Fruit fly (Drosophila melanogaster) whole organism, adult: ENCODE data around the gene eIF2Bepsilon.

Experiments used
- CG11617 ChIP-seq: fragments of 200-800 bp; sonication (Bioruptor generic); optimal IDR thresholded peaks from 2 replicates; lab custom pipeline; 2017; ENCODE audit warnings: mild to moderate bottlenecking, missing biosample characterization, missing genetic modification reagents, missing genetic modification characterization
- CG12768 ChIP-seq: fragments of 200-800 bp; sonication (Bioruptor generic); optimal IDR thresholded peaks from 2 replicates; lab custom pipeline; 2017; ENCODE audit warnings: missing biosample characterization, missing genetic modification characterization, mild to moderate bottlenecking, moderate library complexity, missing genetic modification reagents
- CG14711 ChIP-seq: fragments of 200-800 bp; sonication (Bioruptor generic); optimal IDR thresholded peaks from 2 replicates; lab custom pipeline; 2018; ENCODE audit warnings: missing biosample characterization, mild to moderate bottlenecking, missing genetic modification characterization, moderate library complexity
- CG1620 ChIP-seq: fragments of 200-800 bp; sonication (Bioruptor generic); optimal IDR thresholded peaks from 2 replicates; lab custom pipeline; 2016; ENCODE audit warnings: missing biosample characterization, missing genetic modification characterization
- CG33017 ChIP-seq: fragments of 200-800 bp; sonication (Bioruptor generic); optimal IDR thresholded peaks from 2 replicates; lab custom pipeline; 2018; ENCODE audit warnings: missing biosample characterization, mild to moderate bottlenecking, missing genetic modification characterization, moderate library complexity
- CG5204 ChIP-seq: fragments of 200-800 bp; sonication (Bioruptor generic); optimal IDR thresholded peaks from 2 replicates; lab custom pipeline; 2016; ENCODE audit warnings: missing biosample characterization, missing genetic modification characterization
- CG7045 ChIP-seq: fragments of 200-800 bp; sonication (Bioruptor generic); optimal IDR thresholded peaks from 2 replicates; lab custom pipeline; 2017; ENCODE audit warnings: missing biosample characterization, mild to moderate bottlenecking, missing genetic modification characterization
- CG7101 ChIP-seq: fragments of 200-800 bp; sonication (Bioruptor generic); optimal IDR thresholded peaks from 2 replicates; lab custom pipeline; 2018; ENCODE audit warnings: missing biosample characterization, mild to moderate bottlenecking, missing genetic modification characterization, moderate library complexity
- Clk ChIP-seq: fragments of 200-800 bp; sonication (Bioruptor generic); optimal IDR thresholded peaks from 2 replicates; lab custom pipeline; 2017; ENCODE audit warnings: missing biosample characterization, missing genetic modification characterization
- Crg-1 ChIP-seq: fragments of 200-800 bp; sonication (Bioruptor generic); optimal IDR thresholded peaks from 2 replicates; lab custom pipeline; 2016; ENCODE audit warnings: missing biosample characterization, missing genetic modification characterization
- Hr96 ChIP-seq: fragments of 200-800 bp; sonication (Bioruptor generic); optimal IDR thresholded peaks from 2 replicates; lab custom pipeline; 2016; ENCODE audit warnings: missing biosample characterization, missing genetic modification characterization
- Mnt ChIP-seq: fragments of 200-800 bp; sonication (Bioruptor generic); optimal IDR thresholded peaks from 2 replicates; lab custom pipeline; 2016; ENCODE audit warnings: missing biosample characterization, mild to moderate bottlenecking, missing genetic modification characterization
- bab1 ChIP-seq: fragments of 200-800 bp; sonication (Bioruptor generic); optimal IDR thresholded peaks from 3 replicates; lab custom pipeline; 2019; ENCODE audit warnings: missing biosample characterization, mild to moderate bottlenecking, missing genetic modification characterization, moderate library complexity
- cic ChIP-seq: fragments of 200-800 bp; sonication (Bioruptor generic); optimal IDR thresholded peaks from 2 replicates; lab custom pipeline; 2017; ENCODE audit warnings: missing biosample characterization, mild to moderate bottlenecking, missing genetic modification characterization, moderate library complexity
- cnc ChIP-seq, 2 experiments: fragments of >200 bp; optimal IDR thresholded peaks; 2 replicates each; lab custom pipeline; 2017
- kay ChIP-seq: fragments of 200-800 bp; sonication (Bioruptor generic); peaks from one replicate; lab custom pipeline; 2016; ENCODE audit warnings: missing biosample characterization, missing genetic modification characterization, borderline replicate concordance
- ovo ChIP-seq: fragments of 200-800 bp; sonication (Bioruptor generic); optimal IDR thresholded peaks from 2 replicates; lab custom pipeline; 2016; ENCODE audit warnings: missing biosample characterization, missing genetic modification characterization
- pad ChIP-seq: fragments of 200-800 bp; sonication (Bioruptor generic); optimal IDR thresholded peaks from 3 replicates; lab custom pipeline; 2017; ENCODE audit warnings: missing biosample characterization, missing genetic modification characterization, mild to moderate bottlenecking, moderate library complexity, missing genetic modification reagents
- tj ChIP-seq: fragments of 200-800 bp; sonication (Bioruptor generic); optimal IDR thresholded peaks from 3 replicates; lab custom pipeline; 2017; ENCODE audit warnings: missing biosample characterization, mild to moderate bottlenecking, missing genetic modification characterization, moderate library complexity
- toe ChIP-seq: fragments of 200-800 bp; sonication (Bioruptor generic); optimal IDR thresholded peaks from 2 replicates; lab custom pipeline; 2016; ENCODE audit warnings: missing biosample characterization, missing genetic modification characterization

Gene eIF2Bepsilon

dm6 chrX:1952898-1953297 is 30.2 kb upstream of the eIF2Bepsilon start:
- TF ChIP-seq tj (GFP tag; lab: Kevin White, UChicago) (peak; percentile 10), CG11617 (GFP tag; lab: Kevin White, UChicago) (no peak), Crg-1 (GFP tag; lab: Kevin White, UChicago) (peak; percentile 10), CG5204 (GFP tag; lab: Kevin White, UChicago) (no peak), CG14711 (tag; lab: Kevin White, UChicago) (no peak), CG7045 (GFP tag; lab: Kevin White, UChicago) (no peak), ovo (GFP tag; lab: Kevin White, UChicago) (peak; percentile 47), pad (GFP tag; lab: Kevin White, UChicago) (peak; percentile 52), cnc (optimal IDR thresholded peaks at IDR 0.05; lab: Kevin White, UChicago) (no peak), cic (GFP tag; lab: Kevin White, UChicago) (no peak), CG33017 (tag; lab: Kevin White, UChicago) (no peak), CG12768 (no peak), bab1 (GFP tag; lab: Kevin White, UChicago) (peak; percentile 50), Hr96 (peak; percentile 61), kay (no peak), CG7101 (tag; lab: Kevin White, UChicago) (peak; percentile 36), Mnt (GFP tag; lab: Kevin White, UChicago) (no peak), Clk (GFP tag; lab: Kevin White, UChicago) (no peak), toe (GFP tag; lab: Kevin White, UChicago) (no peak), CG1620 (GFP tag; lab: Kevin White, UChicago) (peak; percentile 83)

- TF ChIP-seq CG33017 (tag; lab: Kevin White, UChicago) (peak; percentile 65), kay (no peak), CG12768 (peak; percentile 74), Clk (GFP tag; lab: Kevin White, UChicago) (peak; percentile 43), CG5204 (GFP tag; lab: Kevin White, UChicago) (peak; percentile 66), Crg-1 (GFP tag; lab: Kevin White, UChicago) (no peak), CG11617 (GFP tag; lab: Kevin White, UChicago) (peak; percentile 62), CG7045 (GFP tag; lab: Kevin White, UChicago) (peak; percentile 70), CG14711 (tag; lab: Kevin White, UChicago) (peak; percentile 83), CG1620 (GFP tag; lab: Kevin White, UChicago) (peak; percentile 26), bab1 (GFP tag; lab: Kevin White, UChicago) (peak; percentile 91), tj (GFP tag; lab: Kevin White, UChicago) (peak; percentile 36), Mnt (GFP tag; lab: Kevin White, UChicago) (peak; percentile 46), Hr96 (peak; percentile 85), cic (GFP tag; lab: Kevin White, UChicago) (no peak), toe (GFP tag; lab: Kevin White, UChicago) (peak; percentile 50), ovo (GFP tag; lab: Kevin White, UChicago) (no peak), cnc (optimal IDR thresholded peaks at IDR 0.05; lab: Kevin White, UChicago) (no peak), pad (GFP tag; lab: Kevin White, UChicago) (peak; percentile 59), CG7101 (tag; lab: Kevin White, UChicago) (peak; percentile 85)
These were observed 28.9 kb upstream of the eIF2Bepsilon start for dm6 chrX:1951391-1952066.

- TF ChIP-seq CG7045 (GFP tag; lab: Kevin White, UChicago) (no peak), CG33017 (tag; lab: Kevin White, UChicago) (no peak), tj (GFP tag; lab: Kevin White, UChicago) (no peak), Mnt (GFP tag; lab: Kevin White, UChicago) (no peak), CG11617 (GFP tag; lab: Kevin White, UChicago) (no peak), bab1 (GFP tag; lab: Kevin White, UChicago) (no peak), kay (no peak), pad (GFP tag; lab: Kevin White, UChicago) (no peak), CG5204 (GFP tag; lab: Kevin White, UChicago) (no peak)
These were observed 27.6 kb upstream of the eIF2Bepsilon start for dm6 chrX:1950311-1950710.

- TF ChIP-seq CG7101 (tag; lab: Kevin White, UChicago): no peak
- TF ChIP-seq Clk (GFP tag; lab: Kevin White, UChicago): no peak
- no peak for TF ChIP-seq CG1620 (GFP tag; lab: Kevin White, UChicago)
- TF ChIP-seq bab1 (GFP tag; lab: Kevin White, UChicago): no peak
- no peak for TF ChIP-seq CG7045 (GFP tag; lab: Kevin White, UChicago)
- no peak for TF ChIP-seq pad (GFP tag; lab: Kevin White, UChicago)
- TF ChIP-seq kay: no peak
- TF ChIP-seq ovo (GFP tag; lab: Kevin White, UChicago): no peak
- TF ChIP-seq CG12768: no peak
- TF ChIP-seq cic (GFP tag; lab: Kevin White, UChicago): no peak
- TF ChIP-seq Hr96: no peak
- no peak for TF ChIP-seq CG33017 (tag; lab: Kevin White, UChicago)
- no peak for TF ChIP-seq CG11617 (GFP tag; lab: Kevin White, UChicago)
These were observed 26.9 kb upstream of the eIF2Bepsilon start for dm6 chrX:1949598-1949997.

- TF ChIP-seq CG33017 (tag; lab: Kevin White, UChicago): peak; percentile 16
- peak; percentile 26 for TF ChIP-seq CG11617 (GFP tag; lab: Kevin White, UChicago)
- peak; percentile 89 for TF ChIP-seq bab1 (GFP tag; lab: Kevin White, UChicago)
- TF ChIP-seq Mnt (GFP tag; lab: Kevin White, UChicago): no peak
- TF ChIP-seq pad (GFP tag; lab: Kevin White, UChicago): peak; percentile 48
- peak; percentile 79 for TF ChIP-seq CG7101 (tag; lab: Kevin White, UChicago)
- no peak for TF ChIP-seq kay
- TF ChIP-seq Crg-1 (GFP tag; lab: Kevin White, UChicago): peak; percentile 9
- TF ChIP-seq Clk (GFP tag; lab: Kevin White, UChicago): no peak
- TF ChIP-seq CG1620 (GFP tag; lab: Kevin White, UChicago): no peak
- no peak for TF ChIP-seq CG5204 (GFP tag; lab: Kevin White, UChicago)
- TF ChIP-seq Hr96: no peak
- peak; percentile 8 for TF ChIP-seq CG7045 (GFP tag; lab: Kevin White, UChicago)
- TF ChIP-seq toe (GFP tag; lab: Kevin White, UChicago): no peak
- TF ChIP-seq CG14711 (tag; lab: Kevin White, UChicago): peak; percentile 77
- no peak for TF ChIP-seq cnc (optimal IDR thresholded peaks at IDR 0.05; lab: Kevin White, UChicago)
- TF ChIP-seq cic (GFP tag; lab: Kevin White, UChicago): no peak
- TF ChIP-seq tj (GFP tag; lab: Kevin White, UChicago): peak; percentile 39
- no peak for TF ChIP-seq ovo (GFP tag; lab: Kevin White, UChicago)
- no peak for TF ChIP-seq CG12768
These were observed 25.9 kb upstream of the eIF2Bepsilon start for dm6 chrX:1948508-1949065.
